Worm (Caenorhabditis elegans) whole organism, late embryonic: ENCODE results near the gene F59D12.2.

Source experiments
- T23F11.4 ChIP-seq: fragments of 200-800 bp; sonication (Bioruptor generic); optimal IDR thresholded peaks from 2 replicates; lab custom pipeline; 2018; ENCODE audit warnings: mild to moderate bottlenecking, missing genetic modification characterization, missing compliant biosample characterization
- ceh-22 ChIP-seq: sonication (generic microtip); optimal IDR thresholded peaks from 2 replicates; lab custom pipeline; 2017; ENCODE audit warnings: missing biosample characterization, missing genetic modification characterization
- ceh-30 ChIP-seq: fragments of 150-350 bp; optimal IDR thresholded peaks from 2 replicates; lab custom pipeline; 2014; ENCODE audit warnings: missing biosample characterization, missing genetic modification characterization
- ceh-31 ChIP-seq: sonication (generic microtip); optimal IDR thresholded peaks from 2 replicates; lab custom pipeline; 2016; ENCODE audit warnings: missing genetic modification characterization, missing compliant biosample characterization
- ceh-34 ChIP-seq: sonication (generic microtip); optimal IDR thresholded peaks from 2 replicates; lab custom pipeline; 2016; ENCODE audit warnings: mild to moderate bottlenecking, missing genetic modification characterization, missing compliant biosample characterization
- ceh-45 ChIP-seq: fragments of 200-800 bp; sonication (Bioruptor generic); IDR thresholded peaks from 2 replicates; pipeline ENCODE4 v1.3.6; 2022; ENCODE audit warnings: missing genetic modification reagents, missing genetic modification characterization, missing compliant biosample characterization
- ceh-6 ChIP-seq: fragments of 200-800 bp; sonication (Bioruptor generic); optimal IDR thresholded peaks from 2 replicates; lab custom pipeline; 2018; ENCODE audit warnings: mild to moderate bottlenecking, missing genetic modification characterization, missing compliant biosample characterization
- ceh-9 ChIP-seq: sonication (generic microtip); optimal IDR thresholded peaks from 2 replicates; lab custom pipeline; 2016; ENCODE audit warnings: mild to moderate bottlenecking, missing genetic modification characterization, inconsistent platforms, missing compliant biosample characterization
- dve-1 ChIP-seq: sonication (generic microtip); optimal IDR thresholded peaks from 2 replicates; lab custom pipeline; 2017; ENCODE audit warnings: antibody characterized with exemption, mild to moderate bottlenecking, missing genetic modification characterization, missing compliant biosample characterization
- eyg-1 ChIP-seq: sonication (generic microtip); optimal IDR thresholded peaks from 2 replicates; lab custom pipeline; 2016; ENCODE audit warnings: missing genotype, missing genetic modification characterization, missing compliant biosample characterization
- fkh-10 ChIP-seq: fragments of 150-350 bp; optimal IDR thresholded peaks from 2 replicates; lab custom pipeline; 2014; ENCODE audit warnings: missing biosample characterization, missing genetic modification reagents, missing genetic modification characterization
- gmeb-2 ChIP-seq: sonication (generic microtip); optimal IDR thresholded peaks from 2 replicates; lab custom pipeline; 2016; ENCODE audit warnings: missing genetic modification characterization, inconsistent platforms, missing compliant biosample characterization
- hlh-15 ChIP-seq: sonication (generic microtip); optimal IDR thresholded peaks from 2 replicates; lab custom pipeline; 2016; ENCODE audit warnings: missing genetic modification characterization, missing compliant biosample characterization
- hlh-6 ChIP-seq: sonication (generic microtip); optimal IDR thresholded peaks from 2 replicates; lab custom pipeline; 2016; ENCODE audit warnings: missing genotype, missing genetic modification characterization, missing compliant biosample characterization
- lim-6 ChIP-seq: sonication (generic microtip); optimal IDR thresholded peaks from 2 replicates; lab custom pipeline; 2016; ENCODE audit warnings: missing genetic modification characterization, missing compliant biosample characterization
- madf-2 ChIP-seq: sonication (generic microtip); optimal IDR thresholded peaks from 2 replicates; lab custom pipeline; 2017; ENCODE audit warnings: missing genetic modification characterization, missing compliant biosample characterization
- nfya-1 ChIP-seq: sonication (generic microtip); optimal IDR thresholded peaks from 2 replicates; lab custom pipeline; 2017; ENCODE audit warnings: missing genetic modification characterization, mild to moderate bottlenecking, missing compliant biosample characterization, antibody characterized with exemption, moderate library complexity
- nhr-232 ChIP-seq: sonication (generic microtip); optimal IDR thresholded peaks from 2 replicates; lab custom pipeline; 2016; ENCODE audit warnings: missing genetic modification characterization, missing compliant biosample characterization
- npax-4 ChIP-seq: sonication (generic microtip); optimal IDR thresholded peaks from 2 replicates; lab custom pipeline; 2016; ENCODE audit warnings: missing genetic modification characterization, missing compliant biosample characterization
- pat-9 ChIP-seq: fragments of 200-800 bp; sonication (Bioruptor generic); optimal IDR thresholded peaks from 2 replicates; lab custom pipeline; 2018; ENCODE audit warnings: mild to moderate bottlenecking, missing genetic modification characterization, moderate library complexity, missing compliant biosample characterization
- pha-2 ChIP-seq: sonication (generic microtip); optimal IDR thresholded peaks from 2 replicates; lab custom pipeline; 2017; ENCODE audit warnings: mild to moderate bottlenecking, missing genetic modification characterization, missing compliant biosample characterization
- pha-4 ChIP-seq: fragments of 150-350 bp; optimal IDR thresholded peaks from 2 replicates; lab custom pipeline; 2018; ENCODE audit warnings: missing biosample characterization, missing genetic modification reagents, missing genetic modification characterization
- ref-2 ChIP-seq: sonication (generic microtip); optimal IDR thresholded peaks from 2 replicates; lab custom pipeline; 2016; ENCODE audit warnings: missing genetic modification characterization, missing compliant biosample characterization
- sox-2 ChIP-seq: fragments of 200-800 bp; sonication (Bioruptor generic); IDR thresholded peaks from 2 replicates; pipeline ENCODE4 v1.3.6; 2022; ENCODE audit warnings: missing genetic modification reagents, missing genetic modification characterization, missing compliant biosample characterization
- sox-4 ChIP-seq: sonication (generic microtip); optimal IDR thresholded peaks from 2 replicates; lab custom pipeline; 2017; ENCODE audit warnings: mild to moderate bottlenecking, missing genetic modification characterization, inconsistent platforms, missing compliant biosample characterization
- tbx-7 ChIP-seq: sonication (generic microtip); optimal IDR thresholded peaks from 2 replicates; lab custom pipeline; 2016; ENCODE audit warnings: missing genotype, missing genetic modification characterization, missing compliant biosample characterization
- unc-3 ChIP-seq, 2 experiments: fragments of 200-800 bp in 1 of 2; sonication (Bioruptor generic) in 1 of 2; sonication (generic microtip) in 1 of 2; conservative IDR thresholded peaks in 1 of 2; optimal IDR thresholded peaks in 1 of 2; 2 replicates each; pipeline versions ENCODE4 v1.3.6 to Lab custom; 2016 to 2022; ENCODE audit warnings: missing compliant biosample characterization in 2 of 2, missing genetic modification characterization in 2 of 2, missing genetic modification reagents in 1 of 2
- unc-42 ChIP-seq: sonication (generic microtip); optimal IDR thresholded peaks from 2 replicates; lab custom pipeline; 2016; ENCODE audit warnings: missing genotype, missing genetic modification characterization, missing compliant biosample characterization
- unc-55 ChIP-seq: sonication (generic microtip); optimal IDR thresholded peaks from 2 replicates; lab custom pipeline; 2017; ENCODE audit warnings: missing biosample characterization, missing genetic modification reagents, missing genetic modification characterization
- zip-5 ChIP-seq: sonication (generic microtip); optimal IDR thresholded peaks from 2 replicates; lab custom pipeline; 2016; ENCODE audit warnings: missing genetic modification characterization, missing compliant biosample characterization

The F59D12.2 gene

DNA sequence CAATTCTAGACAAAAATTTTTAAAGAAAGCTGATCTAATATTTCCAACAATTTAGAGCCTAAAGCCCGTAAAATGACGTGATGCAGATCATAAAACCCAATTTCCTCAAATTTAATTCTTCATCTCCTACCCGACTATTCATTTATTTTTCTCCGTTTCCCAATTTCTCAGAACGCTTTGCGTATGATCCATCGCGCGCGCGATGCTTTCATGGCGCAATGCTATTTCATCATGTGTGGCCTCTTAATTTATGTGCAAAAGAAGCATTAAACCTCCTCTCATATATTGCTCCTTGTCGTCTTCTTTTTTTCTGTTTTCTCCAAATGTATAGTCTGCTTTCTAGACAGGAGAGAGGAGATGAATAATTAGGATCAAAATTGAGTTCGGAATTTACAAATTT lies 6.8 kb downstream of the F59D12.2 start:
- TF ChIP-seq ceh-34 (no peak), ceh-22 (tag; lab: Kevin White, UChicago) (no peak), sox-4 (tag; lab: Kevin White, UChicago) (no peak), unc-55 (GFP tag; lab: Kevin White, UChicago) (no peak), dve-1 (no peak), hlh-6 (tag; lab: Kevin White, UChicago) (no peak), lim-6 (tag; lab: Kevin White, UChicago) (no peak), tbx-7 (tag; lab: Kevin White, UChicago) (no peak), ceh-30 (tag; lab: Kevin White, UChicago) (no peak), fkh-10 (GFP tag; lab: Kevin White, UChicago) (no peak), nfya-1 (tag; lab: Kevin White, UChicago) (no peak), nhr-232 (tag; lab: Kevin White, UChicago) (no peak), T23F11.4 (GFP tag; lab: Kevin White, UChicago) (no peak), madf-2 (tag; lab: Kevin White, UChicago) (no peak), unc-42 (tag; lab: Kevin White, UChicago) (no peak), ceh-31 (tag; lab: Kevin White, UChicago) (no peak), pha-2 (tag; lab: Kevin White, UChicago) (no peak), unc-3 (GFP tag; conservative IDR thresholded peaks at IDR 0.05; lab: Robert Waterston, UW) (no peak), unc-3 (tag; optimal IDR thresholded peaks at IDR 0.05; lab: Kevin White, UChicago) (no peak), sox-2 (GFP tag; lab: Robert Waterston, UW) (no peak), ceh-9 (tag; lab: Kevin White, UChicago) (no peak)
- TF ChIP-seq, all 69 proteins: peak for 0

DNA sequence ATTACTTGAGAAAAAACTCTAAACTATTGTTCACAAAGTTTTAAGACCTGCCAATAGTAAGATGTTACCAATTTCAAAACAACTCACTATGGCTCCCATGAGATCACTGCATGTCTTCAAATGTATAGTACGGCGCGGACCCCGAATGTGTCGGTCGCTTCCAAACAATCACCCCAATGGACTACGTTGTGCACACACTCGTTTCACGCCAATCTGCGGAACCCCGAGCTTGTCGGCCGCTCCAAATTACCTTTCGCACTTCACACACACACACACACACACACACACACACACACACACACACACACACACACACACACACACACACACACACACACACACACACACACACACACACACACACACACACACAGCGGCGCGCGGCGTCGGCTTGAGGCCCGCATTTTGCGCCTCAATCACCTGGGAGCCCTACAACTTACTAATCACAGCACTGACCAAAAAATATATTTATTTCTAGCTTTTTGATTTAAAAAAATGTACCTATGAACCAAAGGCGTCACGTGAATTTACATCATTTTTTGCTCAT lies 7.4 kb downstream of the F59D12.2 start:
- TF ChIP-seq gmeb-2 (tag; lab: Kevin White, UChicago) = peak; percentile 36
- TF ChIP-seq ceh-30 (tag; lab: Kevin White, UChicago) = no peak
- TF ChIP-seq pat-9 (tag; lab: Kevin White, UChicago) = peak; percentile 4
- TF ChIP-seq ceh-6 = peak; percentile 37
- TF ChIP-seq, all 69 proteins: peak for 3

DNA sequence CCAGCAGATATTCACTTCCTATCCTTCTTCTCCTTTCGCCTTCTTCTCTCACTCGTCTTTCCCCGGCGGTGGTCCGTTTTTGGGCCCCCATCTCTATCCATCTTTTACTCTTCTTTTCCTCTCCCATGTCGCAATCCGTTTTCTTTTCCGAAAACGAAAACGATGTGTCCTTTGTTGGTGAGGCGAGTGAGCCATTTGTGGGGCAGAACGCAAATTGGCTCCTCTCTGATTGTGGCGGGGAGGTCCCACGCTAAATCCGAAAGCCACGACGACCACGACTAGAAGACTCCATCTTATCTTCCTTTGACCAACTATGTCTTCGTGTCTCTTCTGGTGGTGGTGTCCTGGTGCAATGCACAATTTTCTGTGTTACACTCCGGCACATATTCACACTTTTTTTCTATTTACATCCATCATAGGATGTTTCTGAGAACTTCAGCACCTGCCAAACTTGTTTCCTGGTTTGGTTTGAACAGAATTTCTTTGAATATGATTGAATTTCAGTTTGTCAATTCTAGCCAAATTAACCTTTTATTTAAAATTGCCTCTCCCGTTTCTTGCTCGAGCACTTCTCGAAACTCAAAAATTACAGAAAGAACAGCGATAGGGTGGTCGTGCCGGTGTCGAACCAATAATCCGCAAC lies 9.2 kb downstream of the F59D12.2 start, which contains the start of gene pcdr-1:
Gene pcdr-1, plus strand, starts transcription at position 593 of the 643 bp plus-strand sequence.
- TF ChIP-seq unc-42 (tag; lab: Kevin White, UChicago) (peak; percentile 24), ref-2 (tag; lab: Kevin White, UChicago) (peak; percentile 7), madf-2 (tag; lab: Kevin White, UChicago) (no peak), ceh-31 (tag; lab: Kevin White, UChicago) (peak; percentile 17), npax-4 (tag; lab: Kevin White, UChicago) (no peak), eyg-1 (tag; lab: Kevin White, UChicago) (no peak), zip-5 (tag; lab: Kevin White, UChicago) (no peak)

DNA sequence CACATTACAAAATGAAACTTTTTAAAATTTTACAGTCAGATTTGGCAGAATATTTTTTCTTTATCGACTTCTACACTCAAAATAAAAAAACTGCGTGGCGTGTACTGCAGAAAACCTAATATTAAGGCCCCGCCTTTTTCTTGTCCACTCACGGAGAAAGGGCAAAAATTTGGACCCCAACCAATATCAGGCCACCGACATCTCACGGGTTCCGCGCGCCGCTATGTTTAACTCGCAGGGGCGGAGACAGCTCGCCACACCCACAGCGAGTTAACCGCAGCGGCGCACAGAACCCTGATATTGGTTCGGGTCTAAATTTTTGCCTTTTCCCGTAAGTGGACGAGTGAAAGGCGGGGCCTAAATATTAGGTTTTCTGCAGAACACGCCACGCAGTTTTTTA lies 11.8 kb downstream of the F59D12.2 start:
- TF ChIP-seq hlh-15 (tag; lab: Kevin White, UChicago) = no peak
- TF ChIP-seq gmeb-2 (tag; lab: Kevin White, UChicago) = no peak
- TF ChIP-seq ceh-45 = no peak
- TF ChIP-seq lim-6 (tag; lab: Kevin White, UChicago) = no peak

DNA sequence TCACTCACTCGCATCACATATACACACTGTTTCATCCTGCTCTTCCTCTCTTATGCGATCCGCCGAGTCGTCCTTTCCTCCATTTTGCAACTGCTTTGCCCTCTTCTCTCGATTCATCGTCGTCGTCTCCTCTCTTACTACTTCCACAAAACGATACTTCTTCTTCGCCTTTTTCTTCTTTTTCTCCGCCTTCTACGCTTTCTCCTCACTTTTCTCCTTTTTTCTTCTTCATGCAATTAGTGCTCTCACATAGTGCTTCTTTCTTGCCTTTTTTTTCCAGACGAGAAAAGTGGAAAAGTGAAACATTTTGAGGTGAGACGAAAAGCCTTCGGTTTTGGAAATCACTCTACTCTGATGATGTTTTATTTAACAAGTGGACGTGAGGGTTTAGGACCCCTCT lies 16.0 kb downstream of the F59D12.2 start:
- TF ChIP-seq unc-42 (tag; lab: Kevin White, UChicago) (peak; percentile 50), nfya-1 (tag; lab: Kevin White, UChicago) (peak; percentile 25), ceh-31 (tag; lab: Kevin White, UChicago) (peak; percentile 20), pha-4 (tag; lab: Kevin White, UChicago) (no peak), ceh-30 (tag; lab: Kevin White, UChicago) (no peak), tbx-7 (tag; lab: Kevin White, UChicago) (no peak)
